Fruit fly (Drosophila melanogaster): ENCODE measurements around the gene Toll-6.

Gene Toll-6

dm6 chr3L:15353739-15354138 lies 17.2 kb downstream of the Toll-6 start (continued):
- TF ChIP-seq CG3407 (GFP tag; optimal IDR thresholded peaks at IDR 0.05) (no peak), odd (GFP tag; optimal IDR thresholded peaks at IDR 0.05) (no peak), Max (GFP tag; optimal IDR thresholded peaks at IDR 0.05) (no peak), corto (GFP tag; optimal IDR thresholded peaks at IDR 0.05) (no peak), CG10267 (tag; optimal IDR thresholded peaks at IDR 0.05) (peak; percentile 17), disco-r (GFP tag; optimal IDR thresholded peaks at IDR 0.05) (no peak), CG34376 (GFP tag; optimal IDR thresholded peaks at IDR 0.05) (no peak), CG2129 (GFP tag; IDR thresholded peaks at IDR 0.05; ENCODE audit: partially characterized antibody) (no peak), lilli (GFP tag; optimal IDR thresholded peaks at IDR 0.05) (no peak), lola (GFP tag; optimal IDR thresholded peaks at IDR 0.05) (peak in 1 of 3 experiments; percentile 57), Scr (GFP tag; IDR thresholded peaks at IDR 0.05; ENCODE audit: partially characterized antibody) (no peak), gsb (GFP tag; IDR thresholded peaks at IDR 0.05) (no peak), Side (GFP tag; optimal IDR thresholded peaks at IDR 0.05) (no peak), chif (GFP tag; optimal IDR thresholded peaks at IDR 0.05) (no peak), CG2875 (GFP tag; optimal IDR thresholded peaks at IDR 0.05) (no peak), CG2116 (GFP tag; optimal IDR thresholded peaks at IDR 0.05) (no peak), HLH54F (GFP tag; optimal IDR thresholded peaks at IDR 0.05) (no peak), amos (GFP tag; IDR thresholded peaks at IDR 0.05; ENCODE audit: partially characterized antibody) (no peak), H2.0 (GFP tag; IDR thresholded peaks at IDR 0.05) (no peak), Fer3 (tag; optimal IDR thresholded peaks at IDR 0.05) (no peak), btn (GFP tag; optimal IDR thresholded peaks at IDR 0.05) (no peak), CG18262 (tag; optimal IDR thresholded peaks at IDR 0.05) (peak; percentile 54), sug (tag; optimal IDR thresholded peaks at IDR 0.05) (no peak), Hand (GFP tag; optimal IDR thresholded peaks at IDR 0.05) (no peak), ewg (GFP tag; optimal IDR thresholded peaks at IDR 0.05) (no peak), nmo (GFP tag; optimal IDR thresholded peaks at IDR 0.05) (peak; percentile 45), Asciz (GFP tag; optimal IDR thresholded peaks at IDR 0.05) (no peak), unpg (GFP tag; optimal IDR thresholded peaks at IDR 0.05) (peak; percentile 43), CG43689 (GFP tag; IDR thresholded peaks at IDR 0.05) (no peak), seq (GFP tag; IDR thresholded peaks at IDR 0.05) (no peak), gt (GFP tag; IDR thresholded peaks at IDR 0.05) (no peak), Opbp (GFP tag; IDR thresholded peaks at IDR 0.05; ENCODE audit: partially characterized antibody) (no peak), CG7745 (tag; optimal IDR thresholded peaks at IDR 0.05) (no peak), Adf1 (GFP tag; IDR thresholded peaks at IDR 0.05) (no peak), twi (tag; optimal IDR thresholded peaks at IDR 0.05) (no peak), CG11723 (GFP tag; optimal IDR thresholded peaks at IDR 0.05) (no peak), CG31388 (GFP tag; optimal IDR thresholded peaks at IDR 0.05) (no peak), tio (GFP tag; optimal IDR thresholded peaks at IDR 0.05) (peak; percentile 19), Myb (GFP tag; optimal IDR thresholded peaks at IDR 0.05) (no peak), chn (GFP tag; optimal IDR thresholded peaks at IDR 0.05) (no peak), lab (GFP tag; optimal IDR thresholded peaks at IDR 0.05) (peak; percentile 50), Fer2 (tag; optimal IDR thresholded peaks at IDR 0.05) (no peak), CG15011 (GFP tag; optimal IDR thresholded peaks at IDR 0.05) (no peak), CG10654 (GFP tag; optimal IDR thresholded peaks at IDR 0.05) (no peak), ap (GFP tag; IDR thresholded peaks at IDR 0.05) (0 out of 2 replicates have a peak, but pooled peaks have one; percentile 17), nerfin-2 (GFP tag; IDR thresholded peaks at IDR 0.05; ENCODE audit: partially characterized antibody) (no peak), CG14014 (GFP tag; IDR thresholded peaks at IDR 0.05) (no peak), CG10147 (GFP tag; optimal IDR thresholded peaks at IDR 0.05) (no peak), CG1832 (GFP tag; optimal IDR thresholded peaks at IDR 0.05) (no peak), her (GFP tag; optimal IDR thresholded peaks at IDR 0.05) (no peak)

All from whole organism, embryonic.